Worm (Caenorhabditis elegans) whole organism, late embryonic: ENCODE measurements around the gene ncr-2.

Source experiments
- ama-1 ChIP-seq: fragments of 150-350 bp; optimal IDR thresholded peaks from 2 replicates; lab custom pipeline; 2014
- ceh-2 ChIP-seq: sonication (generic microtip); optimal IDR thresholded peaks from 2 replicates; lab custom pipeline; 2016; ENCODE audit warnings: missing genotype, missing genetic modification characterization, missing compliant biosample characterization
- ceh-24 ChIP-seq: sonication (generic microtip); optimal IDR thresholded peaks from 2 replicates; lab custom pipeline; 2016; ENCODE audit warnings: mild to moderate bottlenecking, missing genetic modification characterization, missing compliant biosample characterization
- dve-1 ChIP-seq: sonication (generic microtip); optimal IDR thresholded peaks from 2 replicates; lab custom pipeline; 2017; ENCODE audit warnings: antibody characterized with exemption, mild to moderate bottlenecking, missing genetic modification characterization, missing compliant biosample characterization
- fkh-6 ChIP-seq: sonication (generic microtip); optimal IDR thresholded peaks from 2 replicates; lab custom pipeline; 2016; ENCODE audit warnings: missing genetic modification characterization, missing compliant biosample characterization
- gmeb-2 ChIP-seq: sonication (generic microtip); optimal IDR thresholded peaks from 2 replicates; lab custom pipeline; 2016; ENCODE audit warnings: missing genetic modification characterization, inconsistent platforms, missing compliant biosample characterization
- hlh-30 ChIP-seq: sonication (generic microtip); optimal IDR thresholded peaks from 2 replicates; lab custom pipeline; 2017; ENCODE audit warnings: antibody characterized with exemption, missing genetic modification characterization, missing compliant biosample characterization; ENCODE audit not compliant: insufficient read depth
- lim-6 ChIP-seq: sonication (generic microtip); optimal IDR thresholded peaks from 2 replicates; lab custom pipeline; 2016; ENCODE audit warnings: missing genetic modification characterization, missing compliant biosample characterization
- lin-11 ChIP-seq: fragments of 200-800 bp; sonication (Bioruptor generic); optimal IDR thresholded peaks from 2 replicates; lab custom pipeline; 2018; ENCODE audit warnings: mild to moderate bottlenecking, missing genetic modification characterization, missing compliant biosample characterization
- nhr-11 ChIP-seq: fragments of 150-350 bp; optimal IDR thresholded peaks from 2 replicates; lab custom pipeline; 2014; ENCODE audit warnings: missing biosample characterization, missing genetic modification characterization
- npax-4 ChIP-seq: sonication (generic microtip); optimal IDR thresholded peaks from 2 replicates; lab custom pipeline; 2016; ENCODE audit warnings: missing genetic modification characterization, missing compliant biosample characterization
- sox-4 ChIP-seq: sonication (generic microtip); optimal IDR thresholded peaks from 2 replicates; lab custom pipeline; 2017; ENCODE audit warnings: mild to moderate bottlenecking, missing genetic modification characterization, inconsistent platforms, missing compliant biosample characterization
- syd-9 ChIP-seq: sonication (generic microtip); optimal IDR thresholded peaks from 2 replicates; lab custom pipeline; 2016; ENCODE audit warnings: mild to moderate bottlenecking, missing genetic modification characterization, moderate library complexity, missing compliant biosample characterization
- ztf-16 ChIP-seq: sonication (generic microtip); optimal IDR thresholded peaks from 2 replicates; lab custom pipeline; 2017; ENCODE audit warnings: missing genetic modification characterization, missing compliant biosample characterization

ce11 chrIII:8247051-8247450 lies 11.1 kb upstream of the ncr-2 start, which contains the start of gene C02F5.13:
- TF ChIP-seq npax-4 (no peak), sox-4 (tag; lab: Kevin White, UChicago) (no peak), ceh-24 (no peak), hlh-30 (tag; lab: Kevin White, UChicago) (no peak), ceh-2 (tag; lab: Kevin White, UChicago) (no peak), dve-1 (tag; lab: Kevin White, UChicago) (no peak), fkh-6 (tag; lab: Kevin White, UChicago) (no peak), ztf-16 (tag; lab: Kevin White, UChicago) (no peak), gmeb-2 (tag; lab: Kevin White, UChicago) (no peak), syd-9 (tag; lab: Kevin White, UChicago) (no peak), nhr-11 (tag; lab: Kevin White, UChicago) (no peak), lin-11 (tag; lab: Kevin White, UChicago) (no peak), ama-1 (lab: Kevin White, UChicago) (no peak), lim-6 (tag; lab: Kevin White, UChicago) (no peak)
